Fruit fly (Drosophila melanogaster) whole organism, wandering third instar larva: ENCODE results near the gene CG4789.

Experiments used
- CG32264 ChIP-seq: fragments of 200-800 bp; sonication (Bioruptor generic); optimal IDR thresholded peaks from 2 replicates; lab custom pipeline; 2016; ENCODE audit warnings: missing biosample characterization, missing genetic modification characterization
- CG9705 ChIP-seq: fragments of 200-800 bp; sonication (Bioruptor generic); optimal IDR thresholded peaks from 2 replicates; lab custom pipeline; 2018; ENCODE audit warnings: missing biosample characterization, mild to moderate bottlenecking, missing genetic modification characterization
- Dif ChIP-seq: fragments of 200-275, 200-300 bp; sonication (Bioruptor generic); optimal IDR thresholded peaks from 2 replicates; lab custom pipeline; 2018; ENCODE audit warnings: missing biosample characterization, missing genetic modification characterization; ENCODE audit not compliant: partially characterized antibody
- GATAd ChIP-seq: sonication (Bioruptor generic); optimal IDR thresholded peaks from 2 replicates; lab custom pipeline; 2016; ENCODE audit warnings: missing biosample characterization, missing genetic modification characterization
- HLH106 ChIP-seq: fragments of 200-800 bp; optimal IDR thresholded peaks from 3 replicates; lab custom pipeline; 2019; ENCODE audit warnings: missing biosample characterization, mild to moderate bottlenecking, missing genetic modification characterization, moderate library complexity
- Hr78 ChIP-seq: fragments of >200 bp; optimal IDR thresholded peaks from 2 replicates; lab custom pipeline; 2017; ENCODE audit warnings: missing biosample characterization, missing genetic modification characterization
- Hr83 ChIP-seq: fragments of 200-300 bp; sonication (Bioruptor generic); optimal IDR thresholded peaks from 2 replicates; lab custom pipeline; 2016; ENCODE audit warnings: missing biosample characterization, mild to moderate bottlenecking, missing genetic modification characterization, moderate library complexity; ENCODE audit not compliant: poor library complexity, severe bottlenecking
- Mio ChIP-seq: sonication (Bioruptor generic); optimal IDR thresholded peaks from 2 replicates; lab custom pipeline; 2016; ENCODE audit warnings: missing biosample characterization, missing genetic modification characterization
- Myc ChIP-seq: fragments of >200 bp; optimal IDR thresholded peaks from 2 replicates; lab custom pipeline; 2017
- N ChIP-seq: fragments of >200 bp; optimal IDR thresholded peaks from 2 replicates; lab custom pipeline; 2018; ENCODE audit warnings: missing biosample characterization, missing external identifiers, missing genetic modification characterization
- OdsH ChIP-seq: fragments of 200-800 bp; sonication (Bioruptor generic); optimal IDR thresholded peaks from 2 replicates; lab custom pipeline; 2016; ENCODE audit warnings: missing biosample characterization, mild to moderate bottlenecking, missing genetic modification characterization
- Rel ChIP-seq, 2 experiments: fragments of 200-800 bp; sonication (Bioruptor generic) in 1 of 2; optimal IDR thresholded peaks; 2 replicates in 1 of 2; 3 replicates in 1 of 2; lab custom pipeline; 2016 to 2019; ENCODE audit warnings: mild to moderate bottlenecking in 2 of 2, missing biosample characterization in 2 of 2, missing genetic modification characterization in 2 of 2, moderate library complexity in 1 of 2
- Sp1 ChIP-seq: fragments of 200-800 bp; sonication (Bioruptor generic); optimal IDR thresholded peaks from 3 replicates; lab custom pipeline; 2019; ENCODE audit warnings: missing biosample characterization, mild to moderate bottlenecking, missing genetic modification characterization, moderate library complexity
- br ChIP-seq: fragments of 200-800 bp; sonication (Bioruptor generic); optimal IDR thresholded peaks from 2 replicates; lab custom pipeline; 2016; ENCODE audit warnings: missing biosample characterization, missing genetic modification characterization
- dmrt93B ChIP-seq: fragments of 200-800 bp; sonication (Bioruptor generic); optimal IDR thresholded peaks from 2 replicates; lab custom pipeline; 2018; ENCODE audit warnings: missing biosample characterization, mild to moderate bottlenecking, missing genetic modification characterization
- dsf ChIP-seq: sonication (Bioruptor generic); optimal IDR thresholded peaks from 2 replicates; lab custom pipeline; 2016; ENCODE audit warnings: missing biosample characterization, missing genetic modification characterization, borderline replicate concordance
- ey ChIP-seq: fragments of 200-800 bp; sonication (Bioruptor generic); optimal IDR thresholded peaks from 2 replicates; lab custom pipeline; 2016; ENCODE audit warnings: missing biosample characterization, missing genetic modification characterization
- foxo ChIP-seq, 2 experiments: fragments of 200-800 bp; sonication (Bioruptor generic); optimal IDR thresholded peaks; 2 replicates in 1 of 2; 3 replicates in 1 of 2; lab custom pipeline; 2016 to 2017; ENCODE audit warnings: missing biosample characterization in 2 of 2, missing genetic modification characterization in 2 of 2
- fru ChIP-seq: fragments of 200-800 bp; sonication (Bioruptor generic); optimal IDR thresholded peaks from 3 replicates; lab custom pipeline; 2016; ENCODE audit warnings: missing biosample characterization, mild to moderate bottlenecking, missing genetic modification characterization
- h ChIP-seq: fragments of 200-800 bp; sonication (Bioruptor generic); optimal IDR thresholded peaks from 3 replicates; lab custom pipeline; 2016; ENCODE audit warnings: missing biosample characterization, mild to moderate bottlenecking, missing genetic modification characterization
- pan ChIP-seq: fragments of >200 bp; optimal IDR thresholded peaks from 2 replicates; lab custom pipeline; 2017
- psq ChIP-seq: fragments of 200-800 bp; sonication (Bioruptor generic); optimal IDR thresholded peaks from 3 replicates; lab custom pipeline; 2017; ENCODE audit warnings: missing biosample characterization, mild to moderate bottlenecking, missing genetic modification characterization, moderate library complexity
- rgr ChIP-seq: fragments of 200-800 bp; sonication (Bioruptor generic); optimal IDR thresholded peaks from 3 replicates; lab custom pipeline; 2016; ENCODE audit warnings: missing biosample characterization, mild to moderate bottlenecking, missing genetic modification characterization
- sage ChIP-seq: fragments of 200-800 bp; sonication (Bioruptor generic); optimal IDR thresholded peaks from 2 replicates; lab custom pipeline; 2016; ENCODE audit warnings: missing biosample characterization, mild to moderate bottlenecking, missing genetic modification characterization
- sv ChIP-seq: fragments of 200-800 bp; sonication (Bioruptor generic); optimal IDR thresholded peaks from 3 replicates; lab custom pipeline; 2016; ENCODE audit warnings: missing biosample characterization, missing genetic modification characterization
- tai ChIP-seq: sonication (Bioruptor generic); optimal IDR thresholded peaks from 2 replicates; lab custom pipeline; 2016; ENCODE audit warnings: missing biosample characterization, missing genetic modification characterization
- usp ChIP-seq: fragments of >200 bp; optimal IDR thresholded peaks from 2 replicates; lab custom pipeline; 2017; ENCODE audit warnings: missing biosample characterization, missing genetic modification characterization
- woc ChIP-seq: sonication (Bioruptor generic); optimal IDR thresholded peaks from 2 replicates; lab custom pipeline; 2016; ENCODE audit warnings: missing biosample characterization, mild to moderate bottlenecking, missing genetic modification characterization

The CG4789 gene

DNA sequence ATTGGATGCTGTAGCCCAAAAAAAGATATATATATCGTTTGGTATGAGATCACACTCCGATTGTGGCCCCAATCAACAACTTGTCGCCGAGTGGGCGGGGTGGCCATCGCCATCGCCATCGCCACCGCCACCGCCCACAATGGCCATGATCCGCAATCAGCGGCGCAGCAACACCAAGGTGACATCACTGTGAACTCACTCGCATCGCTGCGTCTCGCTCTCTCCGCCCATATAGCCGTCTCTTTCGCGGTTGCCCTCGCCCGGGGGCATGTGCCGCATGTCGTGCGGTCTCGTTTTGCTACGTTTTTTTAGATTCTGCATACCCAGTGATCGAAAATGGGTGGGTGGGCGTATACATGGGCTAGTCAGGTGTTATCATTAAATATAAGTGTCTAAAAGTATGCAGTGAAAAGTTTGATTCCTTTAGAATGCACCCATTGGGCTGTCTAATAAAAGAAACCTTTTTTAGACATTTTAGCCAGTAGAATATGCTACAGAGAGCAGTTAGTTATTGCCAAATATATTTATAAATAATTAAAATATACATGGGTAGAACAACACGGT lies 33.8 kb upstream of the CG4789 start:
- TF ChIP-seq tai (no peak), GATAd (GFP tag; lab: Kevin White, UChicago) (no peak), rgr (no peak), Hr83 (GFP tag; lab: Kevin White, UChicago) (no peak), usp (no peak), dsf (GFP tag; lab: Kevin White, UChicago) (no peak), dmrt93B (GFP tag; lab: Kevin White, UChicago) (no peak), Sp1 (GFP tag; lab: Kevin White, UChicago) (no peak), woc (GFP tag; lab: Kevin White, UChicago) (no peak), CG32264 (GFP tag; lab: Kevin White, UChicago) (no peak), br (GFP tag; lab: Kevin White, UChicago) (no peak), Hr78 (GFP tag; lab: Kevin White, UChicago) (no peak), Mio (no peak)

DNA sequence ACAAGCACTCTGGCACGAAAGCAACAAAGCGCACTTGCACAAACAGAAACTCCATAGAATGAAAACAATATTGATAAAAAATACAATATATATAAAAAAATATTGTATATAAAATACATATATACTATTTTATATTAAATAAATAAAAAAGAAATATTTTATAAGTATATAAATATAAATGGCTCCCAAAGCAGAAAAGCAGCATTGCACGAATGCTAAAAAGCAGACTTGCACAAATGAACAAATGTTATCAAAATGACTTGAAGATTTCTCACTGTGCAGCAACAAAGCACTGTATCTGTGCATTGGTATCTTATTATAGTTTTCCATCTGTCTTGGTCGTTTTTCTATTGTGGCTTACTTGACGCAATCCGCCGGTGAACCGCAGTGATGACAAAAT lies 32.0 kb upstream of the CG4789 start:
- TF ChIP-seq N (GFP tag; lab: Kevin White, UChicago) (no peak), Rel (GFP tag; optimal IDR thresholded peaks at IDR 0.05; lab: Kevin White, UChicago) (no peak), Rel (tag; optimal IDR thresholded peaks at IDR 0.05; lab: Kevin White, UChicago) (no peak), Hr83 (GFP tag; lab: Kevin White, UChicago) (no peak)
- TF ChIP-seq, all 38 proteins: peak for 0

DNA sequence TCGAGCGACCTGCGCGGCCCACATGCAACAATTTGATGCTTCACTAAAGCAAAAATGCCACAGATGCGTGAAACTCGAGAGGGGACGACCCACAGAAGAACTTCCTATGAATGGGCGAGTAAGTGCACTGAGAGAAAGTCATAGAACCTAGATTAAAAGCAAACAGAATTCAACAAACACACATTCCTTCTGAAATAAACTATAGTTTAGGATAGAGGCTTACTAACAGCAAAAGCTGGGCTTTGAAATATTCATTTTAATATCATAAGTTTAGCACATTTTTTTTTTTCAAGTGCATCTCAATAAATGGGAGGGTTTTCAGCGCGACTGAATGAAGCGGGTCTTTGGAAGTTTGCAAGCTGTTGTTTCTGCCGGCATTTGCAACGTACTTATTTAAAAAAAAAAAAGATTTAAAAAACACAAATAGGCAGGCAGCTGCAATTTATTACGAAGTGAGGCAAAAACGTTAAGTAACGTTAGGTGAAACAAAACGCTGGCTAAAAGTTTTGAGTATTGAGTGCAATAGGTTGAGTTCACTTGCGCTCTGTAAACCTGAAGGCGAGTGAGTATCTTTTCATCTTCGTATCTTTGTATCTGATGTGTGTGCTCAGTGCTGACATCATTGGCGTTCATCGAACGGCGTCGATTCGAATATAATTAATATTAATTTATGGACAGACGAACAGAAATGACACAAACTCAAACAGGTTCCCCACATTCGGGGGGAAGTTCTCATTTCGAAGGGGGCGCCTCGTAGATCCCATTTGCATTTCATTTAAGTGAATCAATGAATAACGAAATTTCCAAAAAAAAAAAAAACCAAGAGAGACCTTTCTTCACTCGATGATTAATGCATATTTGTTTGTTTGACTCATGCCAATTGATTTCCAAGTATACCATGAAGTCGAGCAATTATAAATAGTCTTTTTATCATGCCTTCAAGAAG lies 27.6 kb upstream of the CG4789 start:
- TF ChIP-seq h (peak; percentile 66), dmrt93B (GFP tag; lab: Kevin White, UChicago) (peak; percentile 9), br (GFP tag; lab: Kevin White, UChicago) (peak; percentile 19), HLH106 (tag; lab: Kevin White, UChicago) (peak; percentile 47), rgr (peak; percentile 6), foxo (GFP tag; optimal IDR thresholded peaks at IDR 0.05; lab: Kevin White, UChicago) (peak in 1 of 2 experiments; percentile 63), fru (GFP tag; lab: Kevin White, UChicago) (peak; percentile 67), psq (GFP tag; lab: Kevin White, UChicago) (no peak), usp (no peak), tai (no peak), woc (GFP tag; lab: Kevin White, UChicago) (peak; percentile 35), sv (peak; percentile 12), ey (GFP tag; lab: Kevin White, UChicago) (peak; percentile 32)

- TF ChIP-seq dmrt93B (GFP tag; lab: Kevin White, UChicago) (no peak), Hr83 (GFP tag; lab: Kevin White, UChicago) (no peak), OdsH (GFP tag; lab: Kevin White, UChicago) (no peak), Dif (GFP tag; lab: Kevin White, UChicago) (no peak), Myc (lab: Kevin White, UChicago) (no peak), pan (lab: Kevin White, UChicago) (no peak), sv (no peak), sage (no peak), psq (GFP tag; lab: Kevin White, UChicago) (no peak), ey (GFP tag; lab: Kevin White, UChicago) (no peak), CG9705 (GFP tag; lab: Kevin White, UChicago) (no peak)
Measured at dm6 chrX:16774201-16775061, 26.3 kb upstream of the CG4789 start.
